Worm (Caenorhabditis elegans): Measurements from ENCODE around the gene ran-5.

The ran-5 gene

DNA sequence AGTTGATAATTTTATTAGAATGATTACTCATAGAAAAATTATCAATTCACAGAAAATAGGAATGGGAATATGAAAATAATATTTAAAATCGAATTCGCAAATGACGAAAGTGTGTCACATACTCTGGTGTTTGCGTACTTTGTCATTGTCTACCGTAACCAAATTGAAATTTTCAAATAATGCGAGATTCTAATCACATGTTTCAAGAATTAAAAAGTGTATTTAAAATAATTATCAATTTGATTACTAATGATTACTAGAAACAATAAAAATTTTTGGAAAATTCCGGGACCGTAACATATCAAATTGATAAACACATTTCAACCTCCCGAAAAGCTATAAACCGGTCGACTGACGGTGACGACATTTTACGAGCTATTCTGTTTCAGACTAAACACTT, 43.5 kb downstream of the ran-5 start, which contains the start of the genes fbf-2 and nspg-3:
Gene fbf-2 (minus strand): TSS at position 101 of the 400 bp plus-strand sequence.
Gene nspg-3 (plus strand): TSS at position 388 of the 400 bp plus-strand sequence.
- TF ChIP-seq ceh-2 (tag; optimal IDR thresholded peaks at IDR 0.05) (no peak), hlh-30 (tag; optimal IDR thresholded peaks at IDR 0.05; ENCODE audit: insufficient read depth) (no peak), ceh-9 (tag; optimal IDR thresholded peaks at IDR 0.05) (no peak), mec-3 (tag; optimal IDR thresholded peaks at IDR 0.05; ENCODE audit: borderline replicate concordance) (no peak), ceh-6 (GFP tag; optimal IDR thresholded peaks at IDR 0.05) (no peak), sdc-2 (tag; optimal IDR thresholded peaks at IDR 0.05) (no peak), fax-1 (tag; optimal IDR thresholded peaks at IDR 0.05) (no peak), nhr-232 (tag; optimal IDR thresholded peaks at IDR 0.05) (no peak), ceh-24 (tag; optimal IDR thresholded peaks at IDR 0.05) (no peak), C38D4.7 (GFP tag; optimal IDR thresholded peaks at IDR 0.05) (no peak)

DNA sequence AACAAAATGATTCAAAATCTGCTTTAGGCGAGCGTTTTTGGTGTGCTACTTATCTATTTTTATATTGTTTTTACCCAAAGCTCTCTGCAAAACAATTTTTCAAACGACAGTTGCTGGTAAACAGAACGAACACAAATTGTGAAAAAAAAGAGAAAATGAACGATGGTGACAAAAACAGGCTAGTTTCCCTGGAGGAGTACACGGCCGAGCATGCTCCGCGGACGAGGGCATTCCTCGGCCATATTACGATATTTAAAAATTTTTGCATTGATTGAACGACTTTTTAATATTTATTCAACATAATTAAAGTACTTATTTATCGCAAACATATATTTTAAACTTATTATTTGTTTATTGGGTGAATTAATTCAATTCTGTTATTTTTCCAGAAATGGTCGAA, 49.5 kb downstream of the ran-5 start, which contains the start of the genes tpp-2 and rbbp-5:
Gene tpp-2 (minus strand): TSS at position 157 of the 400 bp plus-strand sequence.
Gene rbbp-5 (plus strand): TSS at position 390 of the 400 bp plus-strand sequence.
- peak; percentile 34 for TF ChIP-seq F13H6.1 (tag; optimal IDR thresholded peaks at IDR 0.05)
- no peak for TF ChIP-seq syd-9 (tag; optimal IDR thresholded peaks at IDR 0.05)
- peak; percentile 49 for TF ChIP-seq fax-1 (tag; optimal IDR thresholded peaks at IDR 0.05)
- TF ChIP-seq ceh-2 (tag; optimal IDR thresholded peaks at IDR 0.05), result peak; percentile 87
- TF ChIP-seq ceh-34 (tag; optimal IDR thresholded peaks at IDR 0.05), result peak; percentile 2
- peak; percentile 23 for TF ChIP-seq ref-2 (tag; optimal IDR thresholded peaks at IDR 0.05)
- peak; percentile 83 for TF ChIP-seq ets-4 (tag; optimal IDR thresholded peaks at IDR 0.05)
- peak; percentile 37 for TF ChIP-seq rnt-1 (tag; optimal IDR thresholded peaks at IDR 0.05)
- no peak for TF ChIP-seq Y22D7AL.16 (tag; optimal IDR thresholded peaks at IDR 0.05)
- TF ChIP-seq ceh-31 (tag; optimal IDR thresholded peaks at IDR 0.05), result peak; percentile 88
- no peak for TF ChIP-seq unc-42 (tag; optimal IDR thresholded peaks at IDR 0.05)
- TF ChIP-seq tbx-2 (tag; optimal IDR thresholded peaks at IDR 0.05), result peak; percentile 84
- no peak for TF ChIP-seq sox-4 (tag; optimal IDR thresholded peaks at IDR 0.05)
- peak; percentile 30 for TF ChIP-seq ceh-14 (tag; optimal IDR thresholded peaks at IDR 0.05)
- peak; percentile 65 for TF ChIP-seq tbx-7 (tag; optimal IDR thresholded peaks at IDR 0.05)
- TF ChIP-seq fkh-6 (tag; optimal IDR thresholded peaks at IDR 0.05), result peak; percentile 15
- peak; percentile 70 for TF ChIP-seq hlh-8 (tag; optimal IDR thresholded peaks at IDR 0.05)
- peak; percentile 82 for TF ChIP-seq C08G9.2 (tag; optimal IDR thresholded peaks at IDR 0.05)
- no peak for TF ChIP-seq ttx-3 (tag; optimal IDR thresholded peaks at IDR 0.05)
- TF ChIP-seq zip-5 (tag; optimal IDR thresholded peaks at IDR 0.05), result peak; percentile 76

Measured in whole organism, late embryonic.